Worm (Caenorhabditis elegans): ENCODE results near the gene srw-95.

DNA sequence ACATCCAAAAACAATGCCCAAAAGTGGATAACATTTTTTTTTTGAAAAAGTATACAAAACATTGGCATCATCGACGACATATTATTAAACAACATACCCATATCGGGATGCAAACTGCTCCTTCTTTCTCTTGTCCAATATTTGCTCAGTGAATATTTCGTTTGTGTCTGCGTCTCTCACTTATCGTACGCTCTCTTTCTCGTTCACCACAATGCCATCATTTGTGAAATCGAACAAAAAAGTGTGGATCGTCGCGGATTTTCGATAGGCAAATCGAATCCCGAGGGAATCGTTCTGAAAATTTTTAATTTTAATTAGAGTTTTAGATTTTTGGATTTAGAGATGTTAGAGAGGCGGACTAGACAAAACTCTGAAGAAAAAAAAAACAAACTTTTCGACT, 34.9 kb downstream of the srw-95 start, which contains the start of gene tat-2:
- TF ChIP-seq dao-5 (tag; optimal IDR thresholded peaks at IDR 0.05) (no peak), him-1 (tag; optimal IDR thresholded peaks at IDR 0.05) (no peak)

All from whole organism, L4/young adult.